Fruit fly (Drosophila melanogaster) whole organism, adult: ENCODE data around the gene abd-A.

Experiments used
- CG11617 ChIP-seq: fragments of 200-800 bp; sonication (Bioruptor generic); optimal IDR thresholded peaks from 2 replicates; lab custom pipeline; 2017; ENCODE audit warnings: mild to moderate bottlenecking, missing biosample characterization, missing genetic modification reagents, missing genetic modification characterization
- CG12768 ChIP-seq: fragments of 200-800 bp; sonication (Bioruptor generic); optimal IDR thresholded peaks from 2 replicates; lab custom pipeline; 2017; ENCODE audit warnings: missing biosample characterization, missing genetic modification characterization, mild to moderate bottlenecking, moderate library complexity, missing genetic modification reagents
- CG14711 ChIP-seq: fragments of 200-800 bp; sonication (Bioruptor generic); optimal IDR thresholded peaks from 2 replicates; lab custom pipeline; 2018; ENCODE audit warnings: missing biosample characterization, mild to moderate bottlenecking, missing genetic modification characterization, moderate library complexity
- CG1620 ChIP-seq: fragments of 200-800 bp; sonication (Bioruptor generic); optimal IDR thresholded peaks from 2 replicates; lab custom pipeline; 2016; ENCODE audit warnings: missing biosample characterization, missing genetic modification characterization
- CG33017 ChIP-seq: fragments of 200-800 bp; sonication (Bioruptor generic); optimal IDR thresholded peaks from 2 replicates; lab custom pipeline; 2018; ENCODE audit warnings: missing biosample characterization, mild to moderate bottlenecking, missing genetic modification characterization, moderate library complexity
- CG7045 ChIP-seq: fragments of 200-800 bp; sonication (Bioruptor generic); optimal IDR thresholded peaks from 2 replicates; lab custom pipeline; 2017; ENCODE audit warnings: missing biosample characterization, mild to moderate bottlenecking, missing genetic modification characterization
- Clk ChIP-seq: fragments of 200-800 bp; sonication (Bioruptor generic); optimal IDR thresholded peaks from 2 replicates; lab custom pipeline; 2017; ENCODE audit warnings: missing biosample characterization, missing genetic modification characterization
- Crg-1 ChIP-seq: fragments of 200-800 bp; sonication (Bioruptor generic); optimal IDR thresholded peaks from 2 replicates; lab custom pipeline; 2016; ENCODE audit warnings: missing biosample characterization, missing genetic modification characterization
- Mnt ChIP-seq: fragments of 200-800 bp; sonication (Bioruptor generic); optimal IDR thresholded peaks from 2 replicates; lab custom pipeline; 2016; ENCODE audit warnings: missing biosample characterization, mild to moderate bottlenecking, missing genetic modification characterization
- cic ChIP-seq: fragments of 200-800 bp; sonication (Bioruptor generic); optimal IDR thresholded peaks from 2 replicates; lab custom pipeline; 2017; ENCODE audit warnings: missing biosample characterization, mild to moderate bottlenecking, missing genetic modification characterization, moderate library complexity
- cnc ChIP-seq, 2 experiments: fragments of >200 bp; optimal IDR thresholded peaks; 2 replicates each; lab custom pipeline; 2017
- kay ChIP-seq: fragments of 200-800 bp; sonication (Bioruptor generic); peaks from one replicate; lab custom pipeline; 2016; ENCODE audit warnings: missing biosample characterization, missing genetic modification characterization, borderline replicate concordance
- ovo ChIP-seq: fragments of 200-800 bp; sonication (Bioruptor generic); optimal IDR thresholded peaks from 2 replicates; lab custom pipeline; 2016; ENCODE audit warnings: missing biosample characterization, missing genetic modification characterization
- tj ChIP-seq: fragments of 200-800 bp; sonication (Bioruptor generic); optimal IDR thresholded peaks from 3 replicates; lab custom pipeline; 2017; ENCODE audit warnings: missing biosample characterization, mild to moderate bottlenecking, missing genetic modification characterization, moderate library complexity

DNA sequence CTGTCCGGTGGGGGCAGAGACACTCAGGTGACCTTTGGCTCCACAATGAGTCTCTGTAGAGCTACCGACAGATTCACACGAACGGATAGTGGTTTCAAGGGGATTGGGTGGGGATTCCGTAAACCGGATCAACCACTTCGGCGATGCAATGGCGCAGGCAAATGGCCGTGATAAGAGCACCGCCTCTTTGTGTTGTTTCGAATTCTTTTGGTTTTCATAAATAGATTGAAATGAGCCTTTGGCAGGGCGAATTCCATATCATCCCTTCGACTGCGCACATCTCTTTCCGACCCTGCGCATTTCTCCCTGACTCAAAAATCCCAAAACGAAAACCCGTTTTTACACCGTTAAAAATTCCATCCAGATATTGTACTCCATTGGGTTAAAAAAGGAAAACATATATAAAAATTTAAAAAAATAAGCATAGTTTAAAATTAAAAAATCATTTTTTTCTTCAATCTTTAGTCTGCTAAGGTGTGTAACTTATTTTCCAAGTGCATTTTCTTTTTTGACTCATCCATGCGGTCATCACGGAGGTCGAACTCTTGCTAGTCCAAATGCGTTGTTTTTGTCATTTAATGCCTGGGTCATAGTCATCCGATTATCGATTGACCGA lies 7.8 kb upstream of the abd-A start:
- TF ChIP-seq kay (GFP tag; lab: Kevin White, UChicago) = no peak
- no peak for TF ChIP-seq cnc (optimal IDR thresholded peaks at IDR 0.05; lab: Kevin White, UChicago)
- no peak for TF ChIP-seq cic (GFP tag; lab: Kevin White, UChicago)
- no peak for TF ChIP-seq CG7045 (GFP tag; lab: Kevin White, UChicago)
- no peak for TF ChIP-seq Clk (GFP tag; lab: Kevin White, UChicago)
- TF ChIP-seq tj = no peak
- TF ChIP-seq Crg-1 = no peak
- TF ChIP-seq CG1620 (GFP tag; lab: Kevin White, UChicago) = no peak
- no peak for TF ChIP-seq CG11617 (GFP tag; lab: Kevin White, UChicago)
- TF ChIP-seq CG33017 (tag; lab: Kevin White, UChicago) = no peak
- TF ChIP-seq CG14711 (tag; lab: Kevin White, UChicago) = no peak
- TF ChIP-seq ovo = no peak
- no peak for TF ChIP-seq Mnt
- no peak for TF ChIP-seq CG12768 (GFP tag; lab: Kevin White, UChicago)
